Fruit fly (Drosophila melanogaster) whole organism, embryonic: Measurements from ENCODE around the gene PolG2.

ENCODE experiments used
- Awh ChIP-seq: fragments of 200-800 bp; sonication (Bioruptor generic); IDR thresholded peaks from 2 replicates; pipeline ENCODE4, ENCODE4 v1.3.6; 2022; ENCODE audit warnings: missing biosample characterization, missing genetic modification characterization
- B-H1 ChIP-seq: fragments of 200-800 bp; sonication (Bioruptor generic); IDR thresholded peaks from 3 replicates; pipeline ENCODE4 v1.3.6; 2022; ENCODE audit warnings: missing biosample characterization, missing genetic modification characterization
- B-H2 ChIP-seq: fragments of 200-800 bp; sonication (Bioruptor generic); optimal IDR thresholded peaks from 2 replicates; lab custom pipeline; 2018; ENCODE audit warnings: missing biosample characterization, mild to moderate bottlenecking, missing genetic modification characterization
- CG10267 ChIP-seq: fragments of 200-800 bp; sonication (Bioruptor generic); optimal IDR thresholded peaks from 2 replicates; lab custom pipeline; 2018; ENCODE audit warnings: missing biosample characterization, mild to moderate bottlenecking, missing genetic modification characterization, moderate library complexity
- CG10654 ChIP-seq: fragments of 200-800 bp; sonication (Bioruptor generic); optimal IDR thresholded peaks from 2 replicates; lab custom pipeline; 2016; ENCODE audit warnings: missing biosample characterization, missing genetic modification characterization
- CG11093 ChIP-seq: fragments of 200-800 bp; sonication (Bioruptor generic); IDR thresholded peaks from 3 replicates; pipeline ENCODE4 v1.3.6; 2022; ENCODE audit warnings: missing biosample characterization, missing genetic modification characterization
- CG11696 ChIP-seq: fragments of 200-800 bp; sonication (Bioruptor generic); IDR thresholded peaks from 2 replicates; pipeline ENCODE4 v1.3.6; 2022; ENCODE audit warnings: missing biosample characterization, missing genetic modification characterization
- CG13287 ChIP-seq: fragments of 200-800 bp; sonication (Bioruptor generic); IDR thresholded peaks from 2 replicates; pipeline ENCODE4 v1.3.6; 2022; ENCODE audit warnings: missing biosample characterization, missing genetic modification characterization; ENCODE audit not compliant: partially characterized antibody
- CG14050 ChIP-seq: fragments of 200-800 bp; sonication (Bioruptor generic); IDR thresholded peaks from 3 replicates; pipeline ENCODE4 v1.3.6; 2022; ENCODE audit warnings: missing biosample characterization, missing genetic modification characterization
- CG14441 ChIP-seq: fragments of 200-800 bp; sonication (Bioruptor generic); IDR thresholded peaks from 2 replicates; pipeline ENCODE4 v1.3.6; 2022; ENCODE audit warnings: missing biosample characterization, missing genetic modification characterization
- CG2712 ChIP-seq: fragments of 200-800 bp; optimal IDR thresholded peaks from 3 replicates; lab custom pipeline; 2019; ENCODE audit warnings: missing biosample characterization, mild to moderate bottlenecking, missing genetic modification characterization, moderate library complexity
- CG31441 ChIP-seq: fragments of 200-800 bp; sonication (Bioruptor generic); IDR thresholded peaks from 2 replicates; pipeline ENCODE4 v1.3.6; 2022; ENCODE audit warnings: missing biosample characterization, missing genetic modification characterization
- CG3163 ChIP-seq: fragments of 200-800 bp; sonication (Bioruptor generic); optimal IDR thresholded peaks from 3 replicates; lab custom pipeline; 2016; ENCODE audit warnings: missing biosample characterization, missing genetic modification characterization
- CG34224 ChIP-seq: fragments of 200-800 bp; sonication (Bioruptor generic); IDR thresholded peaks from 3 replicates; pipeline ENCODE4 v1.3.6; 2022; ENCODE audit warnings: missing biosample characterization, missing genetic modification characterization; ENCODE audit not compliant: partially characterized antibody
- CG34422 ChIP-seq: fragments of 200-800 bp; sonication (Bioruptor generic); IDR thresholded peaks from 3 replicates; pipeline ENCODE4 v1.3.6; 2022; ENCODE audit warnings: missing biosample characterization, missing genetic modification characterization
- CG3726 ChIP-seq: fragments of 200-800 bp; sonication (Bioruptor generic); IDR thresholded peaks from 3 replicates; pipeline ENCODE4, ENCODE4 v1.3.6; 2022; ENCODE audit warnings: missing biosample characterization, missing genetic modification characterization
- CG43689 ChIP-seq: fragments of 200-800 bp; sonication (Bioruptor generic); IDR thresholded peaks from 2 replicates; pipeline ENCODE4 v1.3.6; 2022; ENCODE audit warnings: missing biosample characterization, missing genetic modification characterization
- CG4424 ChIP-seq: fragments of 200-800 bp; sonication (Bioruptor generic); optimal IDR thresholded peaks from 3 replicates; lab custom pipeline; 2016; ENCODE audit warnings: missing biosample characterization, missing genetic modification characterization
- CG6254 ChIP-seq: fragments of 200-800 bp; sonication (Bioruptor generic); optimal IDR thresholded peaks from 3 replicates; lab custom pipeline; 2017; ENCODE audit warnings: mild to moderate bottlenecking, missing biosample characterization, missing genetic modification reagents, missing genetic modification characterization
- CG6791 ChIP-seq: fragments of 200-800 bp; sonication (Bioruptor generic); IDR thresholded peaks from 3 replicates; pipeline ENCODE4 v1.3.6; 2022; ENCODE audit warnings: missing biosample characterization, missing genetic modification characterization; ENCODE audit not compliant: partially characterized antibody
- CG7271 ChIP-seq: fragments of 200-800 bp; sonication (Bioruptor generic); optimal IDR thresholded peaks from 2 replicates; lab custom pipeline; 2018; ENCODE audit warnings: missing biosample characterization, mild to moderate bottlenecking, missing genetic modification characterization, moderate library complexity
- CG7556 ChIP-seq: fragments of 200-800 bp; sonication (Bioruptor generic); optimal IDR thresholded peaks from 2 replicates; lab custom pipeline; 2017; ENCODE audit warnings: missing biosample characterization, mild to moderate bottlenecking, missing genetic modification characterization
- CG7745 ChIP-seq: fragments of 200-800 bp; sonication (Bioruptor generic); optimal IDR thresholded peaks from 2 replicates; lab custom pipeline; 2018; ENCODE audit warnings: missing biosample characterization, mild to moderate bottlenecking, missing genetic modification characterization, moderate library complexity
- CG8388 ChIP-seq: fragments of 200-800 bp; sonication (Bioruptor generic); optimal IDR thresholded peaks from 2 replicates; lab custom pipeline; 2019; ENCODE audit warnings: missing biosample characterization, mild to moderate bottlenecking, missing genetic modification characterization, moderate library complexity
- D19A ChIP-seq: fragments of 200-800 bp; optimal IDR thresholded peaks from 3 replicates; lab custom pipeline; 2019; ENCODE audit warnings: missing biosample characterization, mild to moderate bottlenecking, missing genetic modification characterization, moderate library complexity
- Dref ChIP-seq: fragments of 200-800 bp; sonication (Bioruptor generic); IDR thresholded peaks from 2 replicates; pipeline ENCODE4 v1.3.6; 2022; ENCODE audit warnings: missing biosample characterization, missing genetic modification characterization
- HLH54F ChIP-seq: fragments of 200-800 bp; sonication (Bioruptor generic); optimal IDR thresholded peaks from 3 replicates; lab custom pipeline; 2016; ENCODE audit warnings: missing biosample characterization, missing genetic modification characterization
- Hey ChIP-seq: fragments of 200-800 bp; sonication (Bioruptor generic); optimal IDR thresholded peaks from 3 replicates; lab custom pipeline; 2018; ENCODE audit warnings: missing biosample characterization, mild to moderate bottlenecking, missing genetic modification characterization
- HmgD ChIP-seq: fragments of 200-800 bp; sonication (Bioruptor generic); optimal IDR thresholded peaks from 3 replicates; lab custom pipeline; 2016; ENCODE audit warnings: missing biosample characterization, missing genetic modification characterization
- Hr51 ChIP-seq, 2 experiments: fragments of 200-800 bp; sonication (Bioruptor generic); optimal IDR thresholded peaks; 2 replicates in 1 of 2; 3 replicates in 1 of 2; lab custom pipeline; 2016 to 2018; ENCODE audit warnings: missing biosample characterization in 2 of 2, missing genetic modification characterization in 2 of 2, mild to moderate bottlenecking in 1 of 2, moderate library complexity in 1 of 2
- Lpt ChIP-seq: fragments of >200 bp; optimal IDR thresholded peaks from 2 replicates; lab custom pipeline; 2018; ENCODE audit warnings: missing biosample characterization, missing genetic modification characterization
- MTF-1 ChIP-seq: fragments of 200-800 bp; sonication (Bioruptor generic); optimal IDR thresholded peaks from 2 replicates; lab custom pipeline; 2018; ENCODE audit warnings: missing biosample characterization, mild to moderate bottlenecking, missing genetic modification characterization, borderline replicate concordance
- Mes4 ChIP-seq: fragments of 200-800 bp; sonication (Bioruptor generic); optimal IDR thresholded peaks from 2 replicates; lab custom pipeline; 2016; ENCODE audit warnings: missing biosample characterization, missing genetic modification characterization
- Sry-β ChIP-seq: fragments of 200-800 bp; sonication (Bioruptor generic); optimal IDR thresholded peaks from 2 replicates; lab custom pipeline; 2018; ENCODE audit warnings: missing biosample characterization, mild to moderate bottlenecking, missing genetic modification characterization, moderate library complexity
- ash1 ChIP-seq: fragments of 200-800 bp; sonication (Bioruptor generic); optimal IDR thresholded peaks from 2 replicates; lab custom pipeline; 2018; ENCODE audit warnings: missing biosample characterization, mild to moderate bottlenecking, missing genetic modification characterization
- btn ChIP-seq: fragments of 200-800 bp; sonication (Bioruptor generic); optimal IDR thresholded peaks from 2 replicates; lab custom pipeline; 2016; ENCODE audit warnings: missing biosample characterization, missing genetic modification characterization
- caup ChIP-seq: fragments of 200-800 bp; sonication (Bioruptor generic); optimal IDR thresholded peaks from 3 replicates; lab custom pipeline; 2017; ENCODE audit warnings: missing biosample characterization, mild to moderate bottlenecking, missing genetic modification characterization, moderate library complexity; ENCODE audit not compliant: severe bottlenecking
- fu2 ChIP-seq: fragments of 200-800 bp; sonication (Bioruptor generic); optimal IDR thresholded peaks from 2 replicates; lab custom pipeline; 2016; ENCODE audit warnings: missing biosample characterization, missing genetic modification characterization
- hkb ChIP-seq, 2 experiments: fragments of 200-800 bp in 1 of 2; fragments of >200 bp in 1 of 2; sonication (Bioruptor generic) in 1 of 2; IDR thresholded peaks in 1 of 2; optimal IDR thresholded peaks in 1 of 2; 2 replicates each; pipeline versions ENCODE4 v1.3.6 to Lab custom; 2017 to 2022; ENCODE audit warnings: missing biosample characterization in 1 of 2, missing genetic modification characterization in 1 of 2
- maf-S ChIP-seq: fragments of 200-800 bp; sonication (Bioruptor generic); optimal IDR thresholded peaks from 2 replicates; lab custom pipeline; 2016; ENCODE audit warnings: missing biosample characterization, missing genetic modification characterization
- nmo ChIP-seq: fragments of 200-800 bp; sonication (Bioruptor generic); optimal IDR thresholded peaks from 2 replicates; lab custom pipeline; 2018; ENCODE audit warnings: missing biosample characterization, mild to moderate bottlenecking, missing genetic modification characterization, moderate library complexity
- odd ChIP-seq: fragments of 200-800 bp; sonication (Bioruptor generic); optimal IDR thresholded peaks from 2 replicates; lab custom pipeline; 2017; ENCODE audit warnings: missing biosample characterization, mild to moderate bottlenecking, missing genetic modification characterization
- p53 ChIP-seq: fragments of 200-800 bp; sonication (Bioruptor generic); optimal IDR thresholded peaks from 2 replicates; lab custom pipeline; 2016; ENCODE audit warnings: missing biosample characterization, missing genetic modification characterization
- pho ChIP-seq: fragments of 200-800 bp; sonication (Bioruptor generic); optimal IDR thresholded peaks from 2 replicates; lab custom pipeline; 2016; ENCODE audit warnings: missing biosample characterization, missing genetic modification characterization
- ro ChIP-seq: fragments of 200-800 bp; sonication (Bioruptor generic); IDR thresholded peaks from 2 replicates; pipeline ENCODE4 v1.3.6; 2022; ENCODE audit warnings: missing biosample characterization, missing genetic modification characterization
- schlank ChIP-seq: fragments of 200-800 bp; sonication (Bioruptor generic); optimal IDR thresholded peaks from 2 replicates; lab custom pipeline; 2018; ENCODE audit warnings: missing biosample characterization, mild to moderate bottlenecking, missing genetic modification characterization
- sisA ChIP-seq: fragments of 200-800 bp; sonication (Bioruptor generic); IDR thresholded peaks from 2 replicates; pipeline ENCODE4 v1.3.6; 2022; ENCODE audit warnings: missing biosample characterization, missing genetic modification characterization
- so ChIP-seq: fragments of 200-800 bp; sonication (Bioruptor generic); IDR thresholded peaks from 3 replicates; pipeline ENCODE4 v1.3.6; 2022; ENCODE audit warnings: missing biosample characterization, missing genetic modification characterization
- sob ChIP-seq: fragments of 200-800 bp; sonication (Bioruptor generic); IDR thresholded peaks from 2 replicates; pipeline ENCODE4 v1.3.6; 2022; ENCODE audit warnings: missing biosample characterization, missing genetic modification characterization
- usp ChIP-seq: fragments of >200 bp; optimal IDR thresholded peaks from 2 replicates; lab custom pipeline; 2017; ENCODE audit warnings: missing biosample characterization, missing genetic modification characterization
- wdn ChIP-seq: fragments of 200-800 bp; sonication (Bioruptor generic); IDR thresholded peaks from 2 replicates; pipeline ENCODE4 v1.3.6; 2022; ENCODE audit warnings: missing biosample characterization, missing genetic modification characterization

Gene PolG2

dm6 chr2L:13833058-13833457 is at the start of gene PolG2, which contains the start of the genes GatC and Polr2C (continued):
- TF ChIP-seq sob (GFP tag; lab: Robert Waterston, UW) (peak; percentile 72), CG6791 (GFP tag; lab: Robert Waterston, UW) (peak; percentile 77), sisA (no peak), CG7745 (tag; lab: Kevin White, UChicago) (no peak), Mes4 (peak; percentile 9), Lpt (GFP tag; lab: Kevin White, UChicago) (no peak), ro (GFP tag; lab: Robert Waterston, UW) (no peak), CG11093 (GFP tag; lab: Robert Waterston, UW) (no peak), B-H1 (GFP tag; lab: Robert Waterston, UW) (no peak; the same call in 2 of the 3 replicates), CG43689 (GFP tag; lab: Robert Waterston, UW) (no peak), hkb (optimal IDR thresholded peaks at IDR 0.05; lab: Kevin White, UChicago) (peak; percentile 74), hkb (GFP tag; IDR thresholded peaks at IDR 0.05; lab: Robert Waterston, UW) (no peak), B-H2 (GFP tag; lab: Kevin White, UChicago) (peak; percentile 22), CG14050 (GFP tag; lab: Robert Waterston, UW) (no peak), pho (GFP tag; lab: Kevin White, UChicago) (peak; percentile 5), CG34224 (GFP tag; lab: Robert Waterston, UW) (peak; percentile 94), CG34422 (GFP tag; lab: Robert Waterston, UW) (peak; percentile 62; the same call in 1 of the 3 replicates), CG7556 (no peak), Sry-β (GFP tag; lab: Kevin White, UChicago) (peak; percentile 81), MTF-1 (no peak), Dref (GFP tag; lab: Robert Waterston, UW) (peak; percentile 80), CG3163 (no peak), p53 (GFP tag; lab: Kevin White, UChicago) (no peak), HLH54F (GFP tag; lab: Kevin White, UChicago) (peak; percentile 41)

- TF ChIP-seq CG8388 (GFP tag; lab: Kevin White, UChicago), result no peak
- no peak for TF ChIP-seq CG10267 (tag; lab: Kevin White, UChicago)
- no peak for TF ChIP-seq ash1 (GFP tag; lab: Kevin White, UChicago)
- no peak for TF ChIP-seq CG3163
- TF ChIP-seq CG14441 (GFP tag; lab: Robert Waterston, UW), result no peak
- TF ChIP-seq D19A (tag; lab: Kevin White, UChicago), result no peak
- TF ChIP-seq fu2, result no peak
- TF ChIP-seq Hey (tag; lab: Kevin White, UChicago), result no peak
- no peak for TF ChIP-seq CG3726 (GFP tag; lab: Robert Waterston, UW)
- TF ChIP-seq CG13287 (GFP tag; lab: Robert Waterston, UW), result no peak
- TF ChIP-seq HmgD (GFP tag; lab: Kevin White, UChicago), result no peak
- TF ChIP-seq CG4424 (GFP tag; lab: Kevin White, UChicago), result no peak
- TF ChIP-seq usp (GFP tag; lab: Kevin White, UChicago), result no peak
- TF ChIP-seq odd (GFP tag; lab: Kevin White, UChicago), result no peak
- no peak for TF ChIP-seq CG31441 (GFP tag; lab: Robert Waterston, UW)
- no peak for TF ChIP-seq maf-S
- no peak for TF ChIP-seq CG11696 (GFP tag; lab: Robert Waterston, UW)
- TF ChIP-seq Awh, result no peak
- TF ChIP-seq so (GFP tag; lab: Robert Waterston, UW), result no peak
- TF ChIP-seq wdn (GFP tag; lab: Robert Waterston, UW), result no peak
- TF ChIP-seq schlank (tag; lab: Kevin White, UChicago), result peak; percentile 44
- TF ChIP-seq Hr51 (GFP tag; optimal IDR thresholded peaks at IDR 0.05; lab: Kevin White, UChicago), result no peak
- no peak for TF ChIP-seq btn (GFP tag; lab: Kevin White, UChicago)
- TF ChIP-seq CG6254, result no peak
- no peak for TF ChIP-seq CG7271 (tag; lab: Kevin White, UChicago)
- peak; percentile 32 for TF ChIP-seq caup (GFP tag; lab: Kevin White, UChicago)
- TF ChIP-seq CG2712 (tag; lab: Kevin White, UChicago), result no peak
- TF ChIP-seq CG10654 (GFP tag; lab: Kevin White, UChicago), result no peak
- no peak for TF ChIP-seq nmo
Measured at dm6 chr2L:13881939-13882338, 49.0 kb upstream of the PolG2 start.
